Worm (Caenorhabditis elegans) whole organism, L3 larva: Measurements from ENCODE around the gene set-20.

Source experiments
- R02D3.7 ChIP-seq: fragments of 150-350 bp; optimal IDR thresholded peaks from 2 replicates; lab custom pipeline; 2014; ENCODE audit warnings: missing biosample characterization, missing genetic modification characterization
- ZK546.5 ChIP-seq: sonication (generic microtip); optimal IDR thresholded peaks from 2 replicates; lab custom pipeline; 2017; ENCODE audit warnings: missing biosample characterization, missing genetic modification characterization
- aly-2 ChIP-seq: fragments of 150-350 bp; optimal IDR thresholded peaks from 2 replicates; lab custom pipeline; 2014; ENCODE audit warnings: missing biosample characterization, missing genetic modification characterization
- ama-1 ChIP-seq: fragments of 150-350 bp; optimal IDR thresholded peaks from 2 replicates; lab custom pipeline; 2018
- ceh-16 ChIP-seq: sonication (generic microtip); optimal IDR thresholded peaks from 2 replicates; lab custom pipeline; 2017; ENCODE audit warnings: missing biosample characterization, missing genetic modification characterization
- ceh-28 ChIP-seq: fragments of 150-350 bp; optimal IDR thresholded peaks from 2 replicates; lab custom pipeline; 2014; ENCODE audit warnings: missing biosample characterization, missing genetic modification reagents, missing genetic modification characterization
- ceh-82 ChIP-seq: fragments of 150-350 bp; optimal IDR thresholded peaks from 2 replicates; lab custom pipeline; 2014; ENCODE audit warnings: missing biosample characterization, missing genetic modification characterization
- ceh-9 ChIP-seq: sonication (generic microtip); optimal IDR thresholded peaks from 2 replicates; lab custom pipeline; 2018; ENCODE audit warnings: missing biosample characterization, missing genetic modification characterization
- daf-12 ChIP-seq: fragments of 150-350 bp; optimal IDR thresholded peaks from 2 replicates; lab custom pipeline; 2014; ENCODE audit warnings: missing biosample characterization, missing genetic modification reagents, missing genetic modification characterization
- egl-27 ChIP-seq: sonication (generic microtip); optimal IDR thresholded peaks from 4 replicates; lab custom pipeline; 2017; ENCODE audit warnings: missing biosample characterization, missing genetic modification reagents, missing genetic modification characterization
- egl-5 ChIP-seq: fragments of 150-350 bp; optimal IDR thresholded peaks from 2 replicates; lab custom pipeline; 2017; ENCODE audit warnings: missing biosample characterization, missing genetic modification reagents, missing genetic modification characterization, inconsistent platforms
- elt-1 ChIP-seq: fragments of 150-350 bp; optimal IDR thresholded peaks from 2 replicates; lab custom pipeline; 2014; ENCODE audit warnings: missing biosample characterization, missing genetic modification characterization
- elt-2 ChIP-seq: sonication (generic microtip); optimal IDR thresholded peaks from 2 replicates; lab custom pipeline; 2016; ENCODE audit warnings: missing genetic modification reagents, mild to moderate bottlenecking, missing genetic modification characterization, missing compliant biosample characterization
- elt-3 ChIP-seq, 3 experiments: fragments of 150-350 bp in 1 of 3; sonication (generic microtip) in 2 of 3; optimal IDR thresholded peaks; 2 replicates in 2 of 3; 4 replicates in 1 of 3; lab custom pipeline; 2014 to 2017; ENCODE audit warnings: missing biosample characterization in 3 of 3, missing genetic modification characterization in 3 of 3
- eor-1 ChIP-seq, 2 experiments: fragments of 150-350 bp; optimal IDR thresholded peaks; 2 replicates each; lab custom pipeline; 2014 to 2018; ENCODE audit warnings: missing biosample characterization in 2 of 2, missing genetic modification characterization in 2 of 2
- fkh-10 ChIP-seq: sonication (generic microtip); optimal IDR thresholded peaks from 2 replicates; lab custom pipeline; 2017; ENCODE audit warnings: missing biosample characterization, missing genetic modification reagents, missing genetic modification characterization
- fkh-2 ChIP-seq: fragments of 150-350 bp; optimal IDR thresholded peaks from 2 replicates; lab custom pipeline; 2014; ENCODE audit warnings: missing biosample characterization, missing genetic modification reagents, missing genetic modification characterization
- fos-1 ChIP-seq: fragments of 150-350 bp; optimal IDR thresholded peaks from 2 replicates; lab custom pipeline; 2014; ENCODE audit warnings: missing biosample characterization, missing genetic modification characterization
- hmg-11 ChIP-seq: sonication (generic microtip); optimal IDR thresholded peaks from 2 replicates; lab custom pipeline; 2016; ENCODE audit warnings: missing genetic modification characterization, missing compliant biosample characterization
- lin-15B ChIP-seq: fragments of 150-350 bp; optimal IDR thresholded peaks from 2 replicates; lab custom pipeline; 2014; ENCODE audit warnings: missing biosample characterization, missing genetic modification characterization
- lin-39 ChIP-seq: fragments of 150-350 bp; optimal IDR thresholded peaks from 2 replicates; lab custom pipeline; 2018; ENCODE audit warnings: missing biosample characterization, missing genetic modification reagents, missing genetic modification characterization
- lsy-12 ChIP-seq: sonication (generic microtip); optimal IDR thresholded peaks from 2 replicates; lab custom pipeline; 2016; ENCODE audit warnings: mild to moderate bottlenecking, missing genetic modification characterization, missing compliant biosample characterization
- mdl-1 ChIP-seq: fragments of 150-350 bp; optimal IDR thresholded peaks from 2 replicates; lab custom pipeline; 2014; ENCODE audit warnings: missing biosample characterization, missing genetic modification characterization
- nfya-1 ChIP-seq: sonication (generic microtip); optimal IDR thresholded peaks from 2 replicates; lab custom pipeline; 2017; ENCODE audit warnings: missing genetic modification characterization, mild to moderate bottlenecking, missing compliant biosample characterization, antibody characterized with exemption, moderate library complexity; ENCODE audit not compliant: insufficient read depth
- nhr-11 ChIP-seq: fragments of 150-350 bp; optimal IDR thresholded peaks from 2 replicates; lab custom pipeline; 2014; ENCODE audit warnings: missing biosample characterization, missing genetic modification characterization
- nhr-12 ChIP-seq: fragments of 150-350 bp; optimal IDR thresholded peaks from 2 replicates; lab custom pipeline; 2014; ENCODE audit warnings: missing biosample characterization, missing genetic modification characterization
- nhr-23 ChIP-seq: fragments of 150-350 bp; optimal IDR thresholded peaks from 2 replicates; lab custom pipeline; 2014; ENCODE audit warnings: missing biosample characterization, missing genetic modification reagents, missing genetic modification characterization
- nhr-237 ChIP-seq: fragments of 150-350 bp; optimal IDR thresholded peaks from 2 replicates; lab custom pipeline; 2014; ENCODE audit warnings: missing biosample characterization, missing genetic modification characterization
- nhr-25 ChIP-seq: sonication (generic microtip); optimal IDR thresholded peaks from 2 replicates; lab custom pipeline; 2017; ENCODE audit warnings: missing biosample characterization, missing genetic modification characterization
- nhr-28 ChIP-seq: fragments of 150-350 bp; optimal IDR thresholded peaks from 2 replicates; lab custom pipeline; 2014; ENCODE audit warnings: missing biosample characterization, missing genetic modification characterization
- nhr-43 ChIP-seq: sonication (generic microtip); optimal IDR thresholded peaks from 2 replicates; lab custom pipeline; 2016; ENCODE audit warnings: mild to moderate bottlenecking, missing genetic modification characterization, missing compliant biosample characterization; ENCODE audit not compliant: poor library complexity, severe bottlenecking
- nhr-67 ChIP-seq: fragments of 150-350 bp; optimal IDR thresholded peaks from 2 replicates; lab custom pipeline; 2014; ENCODE audit warnings: missing biosample characterization, missing genetic modification characterization
- nhr-76 ChIP-seq: fragments of 150-350 bp; sonication (generic microtip); optimal IDR thresholded peaks from 5 replicates; lab custom pipeline; 2014; ENCODE audit warnings: missing biosample characterization, missing genetic modification characterization
- nhr-77 ChIP-seq: fragments of 150-350 bp; optimal IDR thresholded peaks from 2 replicates; lab custom pipeline; 2014; ENCODE audit warnings: missing biosample characterization, missing genetic modification characterization
- pha-4 ChIP-seq: fragments of 150-350 bp; optimal IDR thresholded peaks from 2 replicates; lab custom pipeline; 2014; ENCODE audit warnings: missing biosample characterization, missing genetic modification reagents, missing genetic modification characterization
- pqm-1 ChIP-seq: fragments of 150-350 bp; optimal IDR thresholded peaks from 2 replicates; lab custom pipeline; 2017; ENCODE audit warnings: missing biosample characterization, missing genetic modification characterization, inconsistent platforms
- sea-2 ChIP-seq: fragments of 150-350 bp; sonication (generic microtip); optimal IDR thresholded peaks from 4 replicates; lab custom pipeline; 2014; ENCODE audit warnings: missing biosample characterization, missing genetic modification reagents, missing genetic modification characterization
- skn-1 ChIP-seq: fragments of 150-350 bp; optimal IDR thresholded peaks from 2 replicates; lab custom pipeline; 2014; ENCODE audit warnings: missing biosample characterization, missing genetic modification characterization
- snpc-4 ChIP-seq: fragments of 150-350 bp; optimal IDR thresholded peaks from 2 replicates; lab custom pipeline; 2014; ENCODE audit warnings: missing biosample characterization, missing genetic modification characterization
- tbx-2 ChIP-seq: sonication (generic microtip); optimal IDR thresholded peaks from 2 replicates; lab custom pipeline; 2016; ENCODE audit warnings: mild to moderate bottlenecking, missing genetic modification characterization, missing compliant biosample characterization
- unc-39 ChIP-seq: sonication (generic microtip); optimal IDR thresholded peaks from 4 replicates; lab custom pipeline; 2017; ENCODE audit warnings: missing biosample characterization, missing genetic modification characterization
- unc-62 ChIP-seq: fragments of 150-350 bp; sonication (generic microtip); optimal IDR thresholded peaks from 4 replicates; lab custom pipeline; 2014; ENCODE audit warnings: missing biosample characterization, missing genetic modification reagents, missing genetic modification characterization
- zag-1 ChIP-seq: fragments of 150-350 bp; optimal IDR thresholded peaks from 2 replicates; lab custom pipeline; 2014; ENCODE audit warnings: missing biosample characterization, missing genetic modification characterization

Gene set-20

ce11 chrX:5707809-5708208 lies 21.9 kb upstream of the set-20 start:
- peak; percentile 39 for TF ChIP-seq lsy-12 (tag; lab: Kevin White, UChicago)
- no peak for TF ChIP-seq aly-2 (tag; lab: Kevin White, UChicago)
- no peak for TF ChIP-seq unc-62 (GFP tag; lab: Kevin White, UChicago)
- no peak for TF ChIP-seq egl-5 (tag; lab: Kevin White, UChicago)
- TF ChIP-seq elt-1, result no peak
- TF ChIP-seq nhr-43, result peak; percentile 71
- peak; percentile 10 for TF ChIP-seq elt-2 (tag; lab: Kevin White, UChicago)
- no peak for TF ChIP-seq R02D3.7
- TF ChIP-seq skn-1, result no peak
- TF ChIP-seq pha-4 (tag; lab: Kevin White, UChicago), result peak; percentile 30
- peak; percentile 29 for TF ChIP-seq nfya-1 (tag; lab: Kevin White, UChicago)
- no peak for TF ChIP-seq ceh-9 (tag; lab: Kevin White, UChicago)
- TF ChIP-seq nhr-77 (tag; lab: Kevin White, UChicago), result no peak
- no peak for TF ChIP-seq eor-1 (tag; optimal IDR thresholded peaks at IDR 0.05; lab: Kevin White, UChicago)
- no peak for TF ChIP-seq fkh-10 (GFP tag; lab: Kevin White, UChicago)
- no peak for TF ChIP-seq nhr-11
- peak; percentile 37 for TF ChIP-seq sea-2 (GFP tag; lab: Kevin White, UChicago)
- TF ChIP-seq ceh-82, result peak; percentile 41
- no peak for TF ChIP-seq daf-12 (tag; lab: Kevin White, UChicago)
- TF ChIP-seq ceh-16 (tag; lab: Kevin White, UChicago), result no peak
- no peak for TF ChIP-seq lin-39 (tag; lab: Kevin White, UChicago)
- no peak for TF ChIP-seq ama-1 (lab: Kevin White, UChicago)
- peak; percentile 79 for TF ChIP-seq hmg-11 (tag; lab: Kevin White, UChicago)
- TF ChIP-seq nhr-23 (tag; lab: Kevin White, UChicago), result no peak
- no peak for TF ChIP-seq pqm-1 (tag; lab: Kevin White, UChicago)
- TF ChIP-seq fkh-2 (tag; lab: Kevin White, UChicago), result no peak
- TF ChIP-seq nhr-237 (tag; lab: Kevin White, UChicago), result no peak
- no peak for TF ChIP-seq snpc-4
- no peak for TF ChIP-seq unc-39 (tag; lab: Kevin White, UChicago)
- TF ChIP-seq mdl-1 (tag; lab: Kevin White, UChicago), result no peak
- no peak for TF ChIP-seq ceh-28
- TF ChIP-seq tbx-2, result peak; percentile 48
- TF ChIP-seq egl-27 (tag; lab: Kevin White, UChicago), result peak; percentile 54

DNA sequence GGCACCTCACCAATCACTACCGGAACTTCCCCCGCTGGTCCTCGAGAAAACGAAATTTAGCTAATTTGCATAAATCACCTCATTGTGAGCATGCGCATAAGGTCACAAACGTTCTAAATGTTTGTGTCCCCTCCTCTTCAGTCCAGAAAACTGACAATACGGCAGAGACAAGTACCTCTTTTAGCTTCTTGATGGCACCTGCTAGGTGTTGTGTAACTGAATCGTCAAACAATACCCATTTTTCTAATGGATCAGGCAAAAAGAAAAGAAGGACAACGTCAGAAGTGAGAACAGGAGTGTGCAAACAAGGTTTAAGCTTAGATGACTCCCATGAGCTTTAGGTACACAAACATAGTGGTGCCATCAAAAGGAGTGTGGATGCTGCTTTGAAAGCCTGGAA lies 13.6 kb upstream of the set-20 start:
- TF ChIP-seq pqm-1 (tag; lab: Kevin White, UChicago) (no peak), elt-3 (tag; optimal IDR thresholded peaks at IDR 0.05; lab: Kevin White, UChicago) (no peak), ceh-28 (no peak), hmg-11 (tag; lab: Kevin White, UChicago) (no peak), elt-2 (tag; lab: Kevin White, UChicago) (no peak), lin-39 (tag; lab: Kevin White, UChicago) (no peak), fkh-2 (tag; lab: Kevin White, UChicago) (no peak), ceh-82 (no peak), nhr-237 (tag; lab: Kevin White, UChicago) (no peak)

ce11 chrX:5698419-5698818 lies 12.5 kb upstream of the set-20 start:
- TF ChIP-seq aly-2 (tag; lab: Kevin White, UChicago) (no peak), nhr-77 (tag; lab: Kevin White, UChicago) (no peak), nhr-76 (tag; lab: Kevin White, UChicago) (no peak), egl-27 (tag; lab: Kevin White, UChicago) (no peak), hmg-11 (tag; lab: Kevin White, UChicago) (no peak), skn-1 (no peak)

DNA sequence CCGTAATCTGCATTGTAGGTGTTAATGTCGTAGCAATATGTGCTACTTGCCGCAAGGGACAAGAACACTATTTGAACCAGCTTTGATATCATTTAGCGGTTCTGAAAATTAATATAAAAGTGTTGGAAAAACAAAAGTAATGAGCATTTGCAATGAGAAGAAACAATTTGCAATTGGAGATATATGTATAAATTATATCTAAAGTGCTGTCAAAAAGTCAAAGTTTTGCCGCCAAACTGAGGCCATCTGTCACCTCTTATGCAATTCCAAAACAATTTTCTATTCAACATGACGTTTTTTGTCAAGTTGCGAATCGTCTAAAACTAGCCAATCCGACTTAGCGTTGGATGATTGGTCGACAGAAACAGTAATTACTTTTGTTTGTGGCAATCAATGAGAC lies 11.2 kb upstream of the set-20 start, which contains the start of gene W01C8.5:
W01C8.5 (minus strand) TSS at position 101 of the 400 bp plus-strand sequence.
- no peak for TF ChIP-seq nhr-28
- no peak for TF ChIP-seq lin-15B (tag; lab: Kevin White, UChicago)
- no peak for TF ChIP-seq ZK546.5 (tag; lab: Kevin White, UChicago)
- no peak for TF ChIP-seq tbx-2
- no peak for TF ChIP-seq R02D3.7
- no peak for TF ChIP-seq pha-4 (tag; lab: Kevin White, UChicago)
- no peak for TF ChIP-seq zag-1
- TF ChIP-seq fkh-2 (tag; lab: Kevin White, UChicago), result no peak
- no peak for TF ChIP-seq nhr-12 (tag; lab: Kevin White, UChicago)
- TF ChIP-seq unc-62 (GFP tag; lab: Kevin White, UChicago), result no peak
- no peak for TF ChIP-seq nhr-67 (tag; lab: Kevin White, UChicago)
- no peak for TF ChIP-seq aly-2 (tag; lab: Kevin White, UChicago)
- TF ChIP-seq ceh-28, result no peak
- TF ChIP-seq fos-1 (tag; lab: Kevin White, UChicago), result no peak
- TF ChIP-seq nhr-23 (tag; lab: Kevin White, UChicago), result no peak
- TF ChIP-seq nhr-43, result no peak
- no peak for TF ChIP-seq nhr-77 (tag; lab: Kevin White, UChicago)
- no peak for TF ChIP-seq nhr-25 (tag; lab: Kevin White, UChicago)
